Fruit fly (Drosophila melanogaster): ENCODE results near the gene CG3698.

CG3698 gene

DNA sequence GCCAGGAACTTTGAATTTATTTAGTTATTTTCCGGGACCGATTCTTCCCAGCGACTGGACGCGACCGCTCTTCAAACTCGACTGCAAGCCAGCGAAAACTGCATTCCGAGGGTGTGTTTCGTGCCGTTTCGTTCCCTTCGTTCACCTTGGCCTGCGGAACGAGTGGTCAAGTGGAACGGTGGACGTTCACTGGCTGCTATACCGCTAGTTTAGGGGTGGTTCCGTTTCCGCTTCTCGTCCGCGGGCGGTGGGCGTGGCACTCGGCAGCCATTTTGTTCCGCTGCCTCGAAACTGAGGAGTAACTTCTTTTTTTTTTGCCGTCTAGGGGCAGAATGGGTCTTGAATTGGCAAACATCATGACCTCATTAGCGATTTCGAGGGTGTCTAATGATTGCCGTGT lies 5.5 kb downstream of the CG3698 start, which contains the start of gene Six4 (continued):
- TF ChIP-seq seq (GFP tag; IDR thresholded peaks at IDR 0.05) (peak; percentile 89), chif (GFP tag; optimal IDR thresholded peaks at IDR 0.05) (no peak), Kr (GFP tag; optimal IDR thresholded peaks at IDR 0.05) (peak; percentile 54), CG10147 (GFP tag; optimal IDR thresholded peaks at IDR 0.05) (no peak), Blimp-1 (GFP tag; optimal IDR thresholded peaks at IDR 0.05) (no peak), slou (GFP tag; optimal IDR thresholded peaks at IDR 0.05) (no peak), yki (optimal IDR thresholded peaks at IDR 0.05) (no peak), pros (GFP tag; optimal IDR thresholded peaks at IDR 0.05) (peak; percentile 26), CG13624 (GFP tag; optimal IDR thresholded peaks at IDR 0.05) (no peak), CG10209 (GFP tag; optimal IDR thresholded peaks at IDR 0.05) (no peak), HLHmδ (GFP tag; optimal IDR thresholded peaks at IDR 0.05) (peak; percentile 96), pzg (GFP tag; optimal IDR thresholded peaks at IDR 0.05) (no peak), z (GFP tag; IDR thresholded peaks at IDR 0.05) (no peak), Sox102F (GFP tag; optimal IDR thresholded peaks at IDR 0.05) (no peak), CG11560 (tag; IDR thresholded peaks at IDR 0.05) (no peak), CG3065 (GFP tag; optimal IDR thresholded peaks at IDR 0.05) (peak; percentile 97), Mrtf (GFP tag; IDR thresholded peaks at IDR 0.05) (0 out of 3 replicates have a peak, but pooled peaks have one; percentile 34), stc (GFP tag; IDR thresholded peaks at IDR 0.05) (no peak), pnt (GFP tag; optimal IDR thresholded peaks at IDR 0.05) (no peak), chm (GFP tag; IDR thresholded peaks at IDR 0.05) (peak; percentile 62), Stat92E (GFP tag; optimal IDR thresholded peaks at IDR 0.05) (no peak), CG10274 (GFP tag; optimal IDR thresholded peaks at IDR 0.05) (no peak), Sin3A (optimal IDR thresholded peaks at IDR 0.05) (no peak), CG4707 (GFP tag; optimal IDR thresholded peaks at IDR 0.05) (no peak), CG8924 (tag; optimal IDR thresholded peaks at IDR 0.05) (peak; percentile 40), CG7271 (tag; optimal IDR thresholded peaks at IDR 0.05) (peak; percentile 72), wek (GFP tag; optimal IDR thresholded peaks at IDR 0.05) (peak; percentile 53), CG6272 (GFP tag; IDR thresholded peaks at IDR 0.05) (no peak), CG9797 (GFP tag; optimal IDR thresholded peaks at IDR 0.05) (no peak), CG15514 (GFP tag; optimal IDR thresholded peaks at IDR 0.05) (no peak), chn (GFP tag; optimal IDR thresholded peaks at IDR 0.05) (no peak), kni (GFP tag; optimal IDR thresholded peaks at IDR 0.05) (peak; percentile 54), Dref (GFP tag; IDR thresholded peaks at IDR 0.05) (no peak), GATAe (GFP tag; conservative IDR thresholded peaks at IDR 0.05) (no peak), CG14441 (GFP tag; IDR thresholded peaks at IDR 0.05) (no peak), slbo (GFP tag; IDR thresholded peaks at IDR 0.05) (no peak), dmrt11E (tag; optimal IDR thresholded peaks at IDR 0.05) (peak; percentile 20), twi (tag; optimal IDR thresholded peaks at IDR 0.05) (peak; percentile 18), CG1792 (GFP tag; optimal IDR thresholded peaks at IDR 0.05) (no peak), Doc3 (GFP tag; IDR thresholded peaks at IDR 0.05; ENCODE audit: partially characterized antibody) (no peak), CG32532 (GFP tag; IDR thresholded peaks at IDR 0.05) (no peak), CG13296 (GFP tag; optimal IDR thresholded peaks at IDR 0.05) (no peak), CG30020 (tag; optimal IDR thresholded peaks at IDR 0.05) (peak; percentile 8), CG32767 (GFP tag; IDR thresholded peaks at IDR 0.05) (no peak), prd (optimal IDR thresholded peaks at IDR 0.05) (no peak), prd (GFP tag; IDR thresholded peaks at IDR 0.05) (0 out of 3 replicates have a peak, but pooled peaks have one; percentile 28), Ets65A (GFP tag) (peak; percentile 41), CG31224 (GFP tag; IDR thresholded peaks at IDR 0.05) (no peak), mirr (GFP tag; optimal IDR thresholded peaks at IDR 0.05) (no peak), zen (tag; optimal IDR thresholded peaks at IDR 0.05) (peak; percentile 28), CG2199 (GFP tag; IDR thresholded peaks at IDR 0.05) (no peak), scrt (GFP tag; optimal IDR thresholded peaks at IDR 0.05) (no peak)

All from whole organism, embryonic.